Worm (Caenorhabditis elegans): ENCODE data around the gene tub-1.
A peak's percentile ranks its signal among the peaks of the same experiment; 100 is the strongest.

The tub-1 gene

DNA sequence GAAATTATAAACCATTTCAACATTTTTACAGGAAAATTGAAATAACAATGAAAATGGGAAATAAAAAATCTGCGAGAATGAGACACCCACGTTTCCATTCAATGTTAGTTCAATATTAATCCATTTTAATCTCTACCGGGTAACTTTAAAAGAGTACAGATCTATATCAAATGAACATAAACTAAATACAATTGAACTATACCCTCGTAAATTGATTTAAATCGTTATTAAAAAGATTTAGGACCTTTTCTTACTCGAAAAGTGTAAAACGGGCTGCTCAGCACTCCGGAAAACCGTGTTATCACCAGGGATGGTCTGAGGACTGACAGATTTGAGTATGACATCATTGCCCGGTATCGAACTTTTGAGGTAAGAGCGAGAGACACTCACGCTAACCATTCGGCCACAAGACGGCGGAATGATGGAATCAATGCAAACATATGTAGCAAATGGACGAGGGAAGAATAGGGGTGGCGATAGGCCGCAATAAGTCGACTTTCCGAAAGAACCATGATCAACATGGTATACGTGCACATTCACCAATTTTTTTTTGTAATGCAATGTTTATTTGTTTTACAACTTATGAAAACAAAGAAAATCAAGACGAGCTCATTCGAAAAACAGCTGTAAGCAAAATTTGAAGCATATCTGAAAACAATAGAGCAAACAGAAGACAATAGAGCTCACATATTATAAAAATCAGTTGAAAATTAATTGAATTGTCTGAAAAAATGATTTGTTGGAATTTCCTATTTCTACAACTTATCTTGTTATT lies 49.6 kb downstream of the tub-1 start, which contains the start of the genes chst-1 and C41C4.9 (continued):
- TF ChIP-seq ceh-28 (tag; optimal IDR thresholded peaks at IDR 0.05): no peak
- TF ChIP-seq F44E2.7 (GFP tag; IDR thresholded peaks at IDR 0.05): peak; percentile 93
- TF ChIP-seq cey-2 (tag; optimal IDR thresholded peaks at IDR 0.05; ENCODE audit: borderline replicate concordance, insufficient read depth): no peak
- no peak; the same call in none of the 2 replicates for TF ChIP-seq nhr-42 (GFP tag; IDR thresholded peaks at IDR 0.05)
- peak; percentile 90 for TF ChIP-seq gei-8 (GFP tag; optimal IDR thresholded peaks at IDR 0.05)
- no peak for TF ChIP-seq lin-15B (tag; optimal IDR thresholded peaks at IDR 0.05)
- peak; percentile 51; the same call in 1 of the 2 replicates for TF ChIP-seq lin-29 (GFP tag; IDR thresholded peaks at IDR 0.05)

DNA sequence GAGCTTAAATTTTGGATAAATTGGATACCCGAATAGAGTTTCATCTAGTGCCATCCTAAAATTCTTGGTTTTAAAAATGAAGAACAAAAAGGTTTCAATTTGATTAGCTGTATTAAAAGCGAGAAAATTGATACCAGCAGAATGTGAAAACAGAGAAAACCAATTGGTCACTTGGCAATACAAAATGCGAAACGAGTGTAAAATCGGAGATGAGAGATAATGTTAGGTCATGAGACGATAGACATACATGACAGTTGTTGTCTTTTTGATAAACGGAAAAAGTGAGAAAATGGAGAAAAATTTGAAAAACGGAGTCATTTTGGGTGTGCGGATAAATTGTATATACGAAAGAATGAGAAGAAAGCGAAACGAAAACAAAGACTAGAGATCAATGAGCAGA lies 51.7 kb downstream of the tub-1 start, which contains the start of gene sfxn-5:
Gene sfxn-5 (minus strand): TSS at position 55 of the 400 bp plus-strand sequence.
- no peak for TF ChIP-seq ama-1 (optimal IDR thresholded peaks at IDR 0.05)
- no peak for TF ChIP-seq nhr-77 (tag; optimal IDR thresholded peaks at IDR 0.05)
- TF ChIP-seq dve-1 (tag; optimal IDR thresholded peaks at IDR 0.05; ENCODE audit: insufficient read depth): peak; percentile 42
- peak; percentile 45 for TF ChIP-seq hlh-11 (tag; optimal IDR thresholded peaks at IDR 0.05)
- no peak for TF ChIP-seq rbr-2 (tag; optimal IDR thresholded peaks at IDR 0.05)
- TF ChIP-seq lir-3 (tag; optimal IDR thresholded peaks at IDR 0.05): no peak
- peak in 1 of 2 experiments; percentile 13 for TF ChIP-seq unc-62 (GFP tag; optimal IDR thresholded peaks at IDR 0.05 in 1 of 2)
- TF ChIP-seq unc-62 (tag; optimal IDR thresholded peaks at IDR 0.05): no peak
- no peak for TF ChIP-seq hmg-1.1 (GFP tag; IDR thresholded peaks at IDR 0.05)
- no peak for TF ChIP-seq zip-2 (tag; optimal IDR thresholded peaks at IDR 0.05)
- TF ChIP-seq ctbp-1 (GFP tag; IDR thresholded peaks at IDR 0.05): no peak
- no peak for TF ChIP-seq daf-16 (GFP tag; optimal IDR thresholded peaks at IDR 0.05)
- TF ChIP-seq daf-16 (tag; optimal IDR thresholded peaks at IDR 0.05): peak; percentile 68
- TF ChIP-seq arid-1 (GFP tag; conservative IDR thresholded peaks at IDR 0.05): no peak
- TF ChIP-seq tra-1 (GFP tag; IDR thresholded peaks at IDR 0.05): no peak
- no peak for TF ChIP-seq Y105C5A.15 (GFP tag; IDR thresholded peaks at IDR 0.05)
- peak; percentile 65 for TF ChIP-seq pqm-1 (tag; optimal IDR thresholded peaks at IDR 0.05)
- no peak for TF ChIP-seq pha-4 (GFP tag; IDR thresholded peaks at IDR 0.05)
- no peak for TF ChIP-seq pha-4 (tag; optimal IDR thresholded peaks at IDR 0.05)
- no peak for TF ChIP-seq Y48G9A.11 (GFP tag; IDR thresholded peaks at IDR 0.05)
- no peak for TF ChIP-seq aha-1 (tag)
- no peak for TF ChIP-seq ztf-11 (tag; optimal IDR thresholded peaks at IDR 0.05)
- TF ChIP-seq dmd-6 (GFP tag; IDR thresholded peaks at IDR 0.05): no peak
- TF ChIP-seq duxl-1 (tag; optimal IDR thresholded peaks at IDR 0.05; ENCODE audit: poor library complexity): no peak
- no peak for TF ChIP-seq lim-7 (GFP tag; IDR thresholded peaks at IDR 0.05)
- TF ChIP-seq zip-11 (GFP tag; IDR thresholded peaks at IDR 0.05): no peak
- TF ChIP-seq hlh-30 (tag; optimal IDR thresholded peaks at IDR 0.05; ENCODE audit: insufficient read depth): peak; percentile 57
- peak; percentile 65 for TF ChIP-seq nhr-28 (tag; optimal IDR thresholded peaks at IDR 0.05)
- no peak for TF ChIP-seq skn-1 (tag; optimal IDR thresholded peaks at IDR 0.05)
- TF ChIP-seq mdt-29 (GFP tag; IDR thresholded peaks at IDR 0.05): no peak
- TF ChIP-seq lin-38 (GFP tag; IDR thresholded peaks at IDR 0.05): no peak
- TF ChIP-seq lsy-2 (tag; optimal IDR thresholded peaks at IDR 0.05): peak in 1 of 2 experiments; percentile 42
- no peak for TF ChIP-seq sdz-12 (GFP tag; optimal IDR thresholded peaks at IDR 0.05)
- no peak for TF ChIP-seq ceh-28 (tag; optimal IDR thresholded peaks at IDR 0.05)
- no peak for TF ChIP-seq saeg-2 (GFP tag; IDR thresholded peaks at IDR 0.05)
- TF ChIP-seq F26F4.8 (GFP tag; conservative IDR thresholded peaks at IDR 0.05): no peak
- peak; percentile 8 for TF ChIP-seq nhr-11 (tag; optimal IDR thresholded peaks at IDR 0.05)
- TF ChIP-seq F49E8.2 (tag; optimal IDR thresholded peaks at IDR 0.05; ENCODE audit: borderline replicate concordance): no peak

All from whole organism, L4 larva.